Worm (Caenorhabditis elegans) whole organism, L4 larva: Measurements from ENCODE around the gene lgc-28.
"Not testable (repeated sequence)": the region's sequence is repeated elsewhere in the genome, so short reads cannot be mapped to it uniquely, and the experiment has no call there.

Experiments
- R02D3.7 ChIP-seq: fragments of 150-350 bp; sonication (generic microtip); optimal IDR thresholded peaks from 3 replicates; lab custom pipeline; 2014; ENCODE audit warnings: missing biosample characterization, missing genetic modification characterization
- T20F7.1 ChIP-seq: fragments of 200-800 bp; sonication (Bioruptor generic); optimal IDR thresholded peaks from 2 replicates; lab custom pipeline; 2018; ENCODE audit warnings: mild to moderate bottlenecking, missing genetic modification characterization, missing compliant biosample characterization
- ama-1 ChIP-seq: fragments of 150-350 bp; optimal IDR thresholded peaks from 2 replicates; lab custom pipeline; 2014; ENCODE audit warnings: inconsistent platforms, mixed read lengths
- ces-1 ChIP-seq: fragments of 150-350 bp; sonication (generic microtip); optimal IDR thresholded peaks from 4 replicates; lab custom pipeline; 2014; ENCODE audit warnings: missing biosample characterization, missing genetic modification reagents, missing genetic modification characterization
- lin-15B ChIP-seq: fragments of 150-350 bp; sonication (generic microtip); optimal IDR thresholded peaks from 3 replicates; lab custom pipeline; 2014; ENCODE audit warnings: missing biosample characterization, missing genetic modification characterization
- mxl-2 ChIP-seq: fragments of 200-800 bp; sonication (Bioruptor generic); conservative IDR thresholded peaks from 2 replicates; pipeline ENCODE4 v1.3.6; 2022; ENCODE audit warnings: missing genetic modification reagents, missing genetic modification characterization, missing compliant biosample characterization
- nhr-11 ChIP-seq: fragments of 150-350 bp; optimal IDR thresholded peaks from 2 replicates; lab custom pipeline; 2014; ENCODE audit warnings: missing biosample characterization, missing genetic modification characterization
- nhr-237 ChIP-seq: sonication (generic microtip); optimal IDR thresholded peaks from 2 replicates; lab custom pipeline; 2017; ENCODE audit warnings: missing biosample characterization, missing genetic modification characterization
- nhr-42 ChIP-seq: fragments of 200-800 bp; sonication (Bioruptor generic); IDR thresholded peaks from 2 replicates; pipeline ENCODE4 v1.3.6; 2022; ENCODE audit warnings: missing genetic modification characterization, missing compliant biosample characterization
- pqm-1 ChIP-seq: sonication (generic microtip); optimal IDR thresholded peaks from 2 replicates; lab custom pipeline; 2017; ENCODE audit warnings: missing biosample characterization, missing genetic modification characterization
- skn-1 ChIP-seq: fragments of 150-350 bp; optimal IDR thresholded peaks from 2 replicates; lab custom pipeline; 2014; ENCODE audit warnings: missing biosample characterization, missing genetic modification characterization
- unc-130 ChIP-seq: sonication (generic microtip); optimal IDR thresholded peaks from 2 replicates; lab custom pipeline; 2016; ENCODE audit warnings: missing genetic modification reagents, missing genetic modification characterization, missing compliant biosample characterization
- unc-39 ChIP-seq: sonication (generic microtip); optimal IDR thresholded peaks from 2 replicates; lab custom pipeline; 2017; ENCODE audit warnings: missing biosample characterization, missing genetic modification characterization
- zip-2 ChIP-seq: fragments of 150-350 bp; optimal IDR thresholded peaks from 2 replicates; lab custom pipeline; 2014; ENCODE audit warnings: missing biosample characterization, missing genetic modification characterization

ce11 chrII:2600176-2600575 is 24.7 kb upstream of the lgc-28 start, which contains the start of gene F33H12.1:
- not testable (repeated sequence) for TF ChIP-seq nhr-237; nhr-42 (GFP tag; lab: Robert Waterston, UW); skn-1 (tag; lab: Kevin White, UChicago); ces-1 (GFP tag; lab: Kevin White, UChicago); R02D3.7 (tag; lab: Kevin White, UChicago); lin-15B; T20F7.1 (GFP tag; lab: Kevin White, UChicago); ama-1 (lab: Kevin White, UChicago); zip-2 (tag; lab: Kevin White, UChicago); nhr-11; mxl-2 (GFP tag; lab: Robert Waterston, UW); pqm-1; unc-130 (GFP tag; lab: Kevin White, UChicago); unc-39 (tag; lab: Kevin White, UChicago)
